Worm (Caenorhabditis elegans) whole organism, dauer: Measurements from ENCODE around the gene col-34.

Source experiments
- unc-62 ChIP-seq: sonication (generic microtip); optimal IDR thresholded peaks from 2 replicates; lab custom pipeline; 2017; ENCODE audit warnings: missing biosample characterization, missing genetic modification reagents, missing genetic modification characterization

The col-34 gene

DNA sequence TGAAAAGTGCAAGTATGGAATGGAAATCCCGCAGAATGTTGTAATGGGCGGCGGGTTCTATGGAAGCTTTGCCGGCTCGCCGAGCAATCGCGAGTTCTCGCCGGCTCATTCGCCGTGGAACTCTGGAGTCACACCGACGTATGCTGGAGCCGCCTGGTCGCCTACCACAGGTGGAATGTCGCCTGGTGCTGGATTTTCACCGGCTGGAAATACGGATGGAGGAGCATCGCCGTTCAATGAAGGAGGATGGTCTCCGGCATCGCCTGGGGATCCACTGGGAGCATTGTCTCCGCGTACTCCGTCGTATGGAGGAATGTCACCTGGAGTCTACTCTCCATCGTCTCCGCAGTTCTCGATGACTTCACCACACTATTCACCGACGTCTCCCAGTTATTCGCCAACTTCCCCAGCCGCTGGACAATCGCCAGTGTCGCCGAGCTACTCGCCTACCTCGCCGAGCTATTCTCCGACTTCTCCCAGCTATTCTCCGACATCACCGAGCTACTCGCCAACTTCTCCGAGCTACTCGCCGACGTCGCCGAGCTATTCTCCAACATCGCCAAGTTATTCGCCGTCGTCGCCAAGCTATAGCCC, 10.7 kb upstream of the col-34 start:
- no peak for TF ChIP-seq unc-62 (GFP tag; lab: Kevin White, UChicago)

DNA sequence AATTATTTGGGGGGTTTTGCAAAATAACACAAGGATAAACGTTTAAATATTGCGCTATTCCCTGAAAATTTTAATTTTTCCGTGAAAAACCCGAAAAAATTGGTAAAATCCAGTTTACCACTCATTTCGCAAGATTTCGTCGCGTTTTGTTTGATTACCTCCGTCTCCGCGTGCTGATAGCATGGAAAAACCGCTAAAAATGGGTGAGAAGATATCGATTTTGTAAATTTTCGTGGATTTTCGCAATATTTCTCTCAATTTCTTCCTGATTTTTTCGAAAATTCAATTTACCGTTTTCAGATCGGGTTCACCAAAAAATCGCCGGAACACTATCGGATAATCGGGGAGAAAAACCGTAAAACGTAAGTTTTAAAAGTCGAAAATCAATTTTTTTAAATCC, 3.4 kb upstream of the col-34 start, which contains the start of gene ama-1:
Gene ama-1 (plus strand): TSS at position 301 of the 400 bp plus-strand sequence.
- no peak for TF ChIP-seq unc-62 (GFP tag; lab: Kevin White, UChicago)

DNA sequence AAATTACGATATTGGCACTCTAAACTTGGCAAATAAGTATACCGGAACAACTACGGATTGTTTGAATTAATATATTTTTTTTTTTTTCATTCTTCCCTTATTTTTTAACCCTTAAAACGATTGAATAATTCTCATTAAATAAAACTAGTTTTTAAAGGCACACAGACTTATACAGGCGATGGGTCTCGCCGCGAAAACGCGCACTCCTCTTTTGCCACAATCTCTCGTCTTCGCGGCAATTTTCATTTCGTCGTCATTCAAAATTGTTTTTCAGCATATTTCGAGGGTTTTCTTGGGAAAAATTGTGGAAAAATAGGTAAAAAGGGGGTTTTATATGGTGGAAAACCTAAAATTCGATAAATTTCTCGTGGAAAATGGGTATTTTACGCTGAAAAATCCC, 2.9 kb upstream of the col-34 start:
- TF ChIP-seq unc-62 (GFP tag; lab: Kevin White, UChicago), result no peak

DNA sequence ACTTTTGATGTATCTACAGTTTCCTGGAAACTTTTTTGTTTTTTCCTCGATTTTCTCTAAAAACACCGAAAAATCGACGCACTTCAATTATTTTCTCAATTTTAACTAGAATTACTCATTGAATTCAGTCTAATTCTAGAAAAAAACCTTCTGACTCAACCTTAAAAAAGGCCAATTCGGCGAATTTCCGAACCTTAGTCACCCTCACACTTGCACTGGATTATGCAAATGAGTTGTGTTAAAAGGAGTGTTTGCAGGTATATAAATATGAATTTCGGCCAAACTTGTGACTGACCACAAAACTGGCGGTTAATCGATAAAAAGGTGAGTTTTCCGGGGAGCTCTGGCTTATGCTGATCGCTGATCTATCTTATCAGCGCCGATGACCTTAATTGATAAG, 2.1 kb upstream of the col-34 start, which contains the start of gene ttr-20:
Gene ttr-20 (plus strand): TSS at position 301 of the 400 bp plus-strand sequence.
- no peak for TF ChIP-seq unc-62 (GFP tag; lab: Kevin White, UChicago)

DNA sequence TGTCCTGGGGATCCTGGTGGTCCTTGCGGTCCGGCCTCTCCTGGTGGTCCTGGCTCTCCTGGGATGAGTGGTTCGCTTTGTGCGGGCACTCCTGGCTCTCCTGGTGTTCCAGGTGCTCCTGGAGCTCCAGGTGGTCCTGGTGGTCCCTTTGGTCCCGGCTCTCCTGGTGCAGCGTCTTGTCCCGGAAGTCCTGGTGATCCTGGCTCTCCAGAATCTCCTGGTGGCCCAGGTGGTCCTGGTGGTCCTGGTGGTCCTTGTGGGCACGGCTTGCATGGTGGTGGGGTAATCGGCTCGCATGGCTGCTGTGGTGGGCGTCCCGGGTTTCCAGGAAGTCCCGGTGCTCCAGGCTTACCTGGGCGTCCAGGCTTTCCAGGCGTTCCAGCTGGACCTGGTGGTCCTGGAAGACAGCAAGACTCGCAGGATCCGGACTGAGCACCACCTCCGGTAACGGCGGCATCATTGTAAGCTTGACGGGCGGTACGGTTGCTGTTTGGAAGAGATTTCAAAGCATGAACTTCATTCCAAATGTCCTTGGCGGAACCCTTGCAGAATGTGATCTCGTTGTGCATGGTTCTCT, 492 bp downstream of the col-34 start:
- TF ChIP-seq unc-62 (GFP tag; lab: Kevin White, UChicago), result no peak

DNA sequence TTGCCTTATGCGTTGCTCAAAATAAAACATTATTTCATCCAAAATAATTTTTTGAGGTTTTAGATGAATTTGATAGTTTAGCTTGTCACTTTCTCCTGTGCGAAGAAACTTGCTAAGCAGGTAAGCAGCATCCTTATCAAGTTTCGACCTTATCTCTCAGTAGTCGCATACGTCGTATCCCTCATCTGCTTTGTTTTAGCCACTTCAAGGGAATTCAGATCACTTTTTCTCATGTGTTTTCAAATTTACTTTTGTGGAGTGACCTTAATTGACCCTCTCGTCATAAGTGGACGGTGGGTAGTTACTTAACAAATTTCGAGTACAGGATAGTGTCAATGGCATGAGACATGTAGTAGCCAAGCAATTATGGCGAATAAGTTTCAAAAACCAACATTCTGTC, 7.7 kb downstream of the col-34 start:
- TF ChIP-seq unc-62 (GFP tag; lab: Kevin White, UChicago), result no peak

DNA sequence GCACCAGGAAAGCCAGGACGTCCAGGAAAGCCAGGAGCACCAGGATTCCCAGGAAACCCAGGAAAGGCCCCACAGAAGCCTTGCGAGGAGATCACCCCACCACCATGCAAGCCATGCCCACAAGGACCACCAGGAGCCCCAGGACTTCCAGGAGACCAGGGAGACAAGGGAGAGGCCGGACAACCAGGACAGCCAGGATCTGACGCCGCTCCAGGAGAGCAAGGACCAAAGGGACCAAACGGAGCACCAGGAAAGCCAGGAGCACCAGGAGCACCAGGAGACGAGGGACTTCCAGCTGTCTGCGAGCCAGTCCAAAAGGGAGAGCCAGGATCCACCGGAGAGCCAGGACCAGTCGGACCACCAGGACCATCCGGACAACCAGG, 8.4 kb downstream of the col-34 start:
- no peak for TF ChIP-seq unc-62 (GFP tag; lab: Kevin White, UChicago)

DNA sequence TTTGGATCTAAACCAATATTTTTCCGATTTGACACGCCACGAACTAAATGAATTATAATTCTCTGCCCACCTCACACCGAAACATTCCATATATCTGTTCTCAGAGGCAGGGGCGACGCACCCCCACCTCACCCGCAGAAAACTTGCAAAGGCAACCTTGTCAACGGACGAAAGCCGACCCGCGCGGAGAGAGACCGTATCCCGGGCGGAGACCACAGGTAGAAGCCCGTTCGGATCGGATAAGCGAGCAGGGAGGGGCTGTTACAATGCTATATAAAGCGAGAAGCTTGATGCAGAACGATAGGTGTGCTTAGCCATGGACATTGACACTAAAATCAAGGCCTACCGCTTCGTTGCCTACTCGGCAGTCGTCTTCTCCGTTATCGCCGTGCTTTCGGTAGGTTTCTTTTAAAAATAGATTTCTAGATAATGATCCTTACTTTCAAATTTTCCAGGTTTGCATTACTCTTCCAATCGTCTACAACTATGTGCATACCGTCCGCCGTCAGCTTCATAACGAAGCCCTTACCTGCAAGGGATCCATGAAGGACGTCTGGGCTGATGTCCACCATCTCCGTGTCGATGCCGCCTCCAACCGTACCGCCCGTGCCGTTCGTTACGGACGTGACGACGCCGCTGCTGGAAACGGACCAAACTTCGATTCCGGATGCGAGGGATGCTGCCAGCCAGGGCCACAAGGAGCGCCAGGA, 8.9 kb downstream of the col-34 start, which contains the start of the genes zipt-2.2 and dpy-13:
Gene zipt-2.2 (minus strand): TSS at position 51 of the 710 bp plus-strand sequence.
Gene dpy-13 (plus strand): TSS at position 300 of the 710 bp plus-strand sequence.
- TF ChIP-seq unc-62 (GFP tag; lab: Kevin White, UChicago), result no peak

DNA sequence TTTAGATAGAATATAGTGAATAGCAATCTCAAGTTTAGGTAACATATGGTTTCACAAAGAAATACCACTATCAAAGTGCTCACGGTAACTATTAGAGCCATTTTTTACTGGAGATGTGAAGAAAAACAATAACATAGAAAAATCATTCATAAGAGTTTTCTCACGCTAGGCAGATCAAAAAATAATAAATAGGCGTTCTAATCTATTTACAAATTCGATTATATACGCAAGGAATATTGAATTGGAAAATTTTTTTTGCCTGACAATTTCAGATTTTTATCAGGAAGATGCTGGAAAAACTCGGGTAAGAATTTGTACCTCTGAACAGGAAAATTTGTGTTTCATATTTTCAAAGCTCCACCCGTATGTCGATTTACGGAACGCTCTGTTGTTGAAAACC, 16.5 kb downstream of the col-34 start, which contains the start of gene srbc-70:
Gene srbc-70 (minus strand): TSS at position 101 of the 400 bp plus-strand sequence.
- no peak for TF ChIP-seq unc-62 (GFP tag; lab: Kevin White, UChicago)

DNA sequence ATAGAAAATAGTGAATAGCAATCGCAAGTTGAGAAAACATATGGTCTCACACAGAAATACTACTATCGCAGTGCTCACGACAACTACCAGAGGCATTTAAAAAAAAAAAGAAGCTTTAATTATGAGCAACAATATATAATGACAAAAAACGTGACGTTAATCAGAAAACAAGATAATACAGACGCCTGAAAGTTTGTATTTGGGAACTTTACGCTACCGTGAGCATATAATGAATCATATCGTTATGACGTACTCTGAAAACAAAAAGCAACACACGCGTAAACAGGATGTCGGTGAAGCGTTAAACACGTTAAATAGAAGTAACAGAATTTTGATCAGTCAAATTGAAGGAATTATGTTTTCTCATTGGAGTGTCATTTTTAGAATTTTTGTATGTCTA, 18.6 kb downstream of the col-34 start, which contains the start of gene srbc-71:
Gene srbc-71 (minus strand): TSS at position 101 of the 400 bp plus-strand sequence.
- TF ChIP-seq unc-62 (GFP tag; lab: Kevin White, UChicago), result no peak

DNA sequence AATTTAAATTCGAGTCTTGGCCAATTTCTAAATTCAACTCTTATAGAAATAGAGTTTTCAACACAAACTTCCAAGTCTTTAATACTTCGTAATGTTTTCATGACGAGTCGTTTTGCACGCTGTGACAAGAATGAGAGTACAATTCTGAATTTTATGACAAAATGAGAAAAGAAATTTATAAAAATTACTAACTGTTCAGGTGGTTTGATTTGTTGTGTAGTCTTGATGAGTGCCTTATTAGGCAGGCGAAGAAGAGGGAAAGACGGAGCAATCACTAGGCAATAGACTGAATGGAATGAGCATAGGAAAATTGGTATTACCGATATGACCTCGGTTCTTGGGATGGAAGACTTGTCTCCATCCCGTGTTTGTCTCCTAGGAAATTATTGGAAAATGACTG, 24.4 kb downstream of the col-34 start, which contains the start of gene F30B5.11:
Gene F30B5.11 (minus strand): TSS at position 101 of the 400 bp plus-strand sequence.
- TF ChIP-seq unc-62 (GFP tag; lab: Kevin White, UChicago), result no peak

DNA sequence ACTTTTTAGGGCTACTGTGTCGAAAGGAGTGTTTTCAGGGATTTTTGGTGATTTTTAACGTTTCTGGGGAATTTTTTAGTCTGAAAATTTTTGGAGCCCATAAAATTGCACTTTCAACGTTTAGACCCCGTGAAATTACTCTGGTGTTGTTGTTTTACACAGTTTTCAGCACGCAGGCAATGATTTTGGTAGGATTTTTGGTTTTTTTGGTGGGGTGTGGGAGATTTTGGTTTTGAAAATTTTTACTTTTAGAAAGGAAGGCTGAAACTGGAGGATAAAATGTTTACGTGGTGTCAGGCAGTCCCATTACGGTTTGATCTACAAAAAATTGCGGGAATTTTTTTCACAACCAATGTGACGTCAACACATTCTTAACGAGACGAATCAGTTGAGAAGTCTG, 26.1 kb downstream of the col-34 start:
- no peak for TF ChIP-seq unc-62 (GFP tag; lab: Kevin White, UChicago)

DNA sequence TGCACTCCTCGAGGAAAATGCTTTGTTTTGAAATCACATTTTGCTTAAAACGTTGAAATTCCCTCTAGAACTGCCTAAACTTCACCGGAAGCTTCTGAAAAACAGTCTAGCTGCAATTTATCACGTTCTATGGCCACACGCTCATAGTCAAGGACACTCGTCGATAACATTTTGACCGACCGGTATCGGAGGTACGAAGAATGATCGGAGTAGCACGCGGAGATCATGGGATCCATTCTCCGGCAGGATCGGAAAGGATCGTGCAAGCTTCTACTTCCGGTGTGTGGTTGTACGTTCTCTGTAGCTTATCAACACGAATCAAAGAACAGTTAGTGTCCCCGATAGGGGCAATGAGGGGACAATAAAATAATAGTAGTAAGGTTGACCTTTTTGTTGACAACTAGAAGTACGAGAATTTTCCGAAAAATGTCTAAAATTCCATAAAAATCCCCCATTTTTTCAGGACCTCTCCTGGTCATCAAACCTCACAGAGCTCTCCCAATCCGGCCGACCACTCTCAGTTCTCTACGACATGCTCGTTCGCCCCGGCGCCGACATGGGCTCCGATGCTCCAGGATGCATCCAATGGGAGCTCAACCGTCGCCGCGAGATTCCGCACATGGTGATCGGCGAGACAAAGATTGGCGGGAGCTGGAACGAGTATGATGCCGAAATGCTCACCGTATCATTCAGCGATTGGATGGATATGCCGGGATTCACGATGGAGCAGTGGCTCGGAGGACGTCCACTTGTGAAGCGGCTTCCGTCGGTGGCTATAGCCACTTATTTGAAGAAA, 28.1 kb downstream of the col-34 start:
- TF ChIP-seq unc-62 (GFP tag; lab: Kevin White, UChicago), result no peak

DNA sequence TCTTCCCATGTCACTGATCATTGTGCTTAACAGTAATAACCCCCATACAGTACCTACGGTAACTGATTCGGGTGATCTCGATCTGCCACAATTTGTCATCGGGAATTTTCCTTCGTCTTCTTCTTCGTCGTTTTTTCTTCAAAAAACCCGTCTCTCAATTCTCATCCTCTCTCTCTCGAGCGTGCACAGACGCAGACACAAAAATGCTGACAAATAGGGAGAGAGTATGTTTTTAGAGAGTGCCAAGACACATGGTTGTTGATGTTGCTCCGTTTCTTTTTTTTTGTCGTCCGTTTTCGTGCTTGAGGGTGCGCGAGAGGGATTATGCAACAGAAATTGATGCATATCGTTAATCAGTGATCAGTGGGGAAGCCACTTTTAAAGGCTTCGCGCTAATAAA, 29.1 kb downstream of the col-34 start:
- TF ChIP-seq unc-62 (GFP tag; lab: Kevin White, UChicago), result no peak

DNA sequence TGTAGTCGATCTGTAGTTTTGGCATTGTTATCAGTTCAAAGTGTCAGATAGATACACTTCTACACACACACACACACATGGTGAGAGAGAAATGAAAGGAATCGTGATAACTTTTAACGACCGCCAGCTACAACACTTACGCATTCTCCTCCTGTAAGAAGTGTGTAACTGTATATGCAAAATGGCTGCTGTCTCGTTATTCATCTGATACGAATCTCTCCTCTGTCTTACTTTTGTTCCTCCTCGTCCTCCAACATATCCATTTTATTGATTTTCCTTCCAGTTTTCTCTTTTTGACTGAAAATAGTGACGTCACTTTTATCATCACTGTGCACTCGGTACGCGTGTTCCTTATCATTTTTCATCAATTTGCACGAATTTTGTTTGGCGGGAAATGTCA, 31.7 kb downstream of the col-34 start:
- no peak for TF ChIP-seq unc-62 (GFP tag; lab: Kevin White, UChicago)
